Worm (Caenorhabditis elegans): ENCODE results near the gene fbxc-17.
"Not testable (repeated sequence)": the region's sequence is repeated elsewhere in the genome, so short reads cannot be mapped to it uniquely, and the experiment has no call there.

The fbxc-17 gene

DNA sequence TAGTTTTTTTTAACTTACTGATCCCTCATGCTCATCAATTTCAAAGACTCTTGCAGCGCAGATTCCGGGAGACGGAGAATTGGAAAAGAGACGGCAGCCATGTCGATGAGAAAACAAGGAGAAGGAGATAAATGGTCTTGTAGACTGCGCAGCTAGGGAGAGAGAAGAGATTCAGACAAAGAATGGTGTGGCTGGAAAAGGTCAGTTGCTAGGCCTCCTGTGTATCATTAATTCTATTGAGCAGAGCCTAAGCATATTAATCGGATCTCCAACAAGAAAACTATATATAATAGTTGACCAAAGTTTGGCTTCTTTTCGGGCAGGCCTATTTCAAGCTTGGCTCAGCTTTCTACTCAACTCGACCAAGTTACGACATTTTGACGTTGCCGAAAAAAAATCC, 20.5 kb upstream of the fbxc-17 start, which contains the start of gene fbxb-29:
Gene fbxb-29, minus strand, starts transcription at position 101 of the 400 bp plus-strand sequence.
- TF ChIP-seq pax-1 (tag; optimal IDR thresholded peaks at IDR 0.05): no peak
- no peak for TF ChIP-seq lim-6 (tag; optimal IDR thresholded peaks at IDR 0.05)
- TF ChIP-seq fax-1 (tag; optimal IDR thresholded peaks at IDR 0.05): no peak
- TF ChIP-seq Y22D7AL.16 (tag; optimal IDR thresholded peaks at IDR 0.05): no peak
- TF ChIP-seq T23F11.4 (GFP tag; optimal IDR thresholded peaks at IDR 0.05): no peak
- TF ChIP-seq pha-4 (tag; optimal IDR thresholded peaks at IDR 0.05): no peak
- no peak for TF ChIP-seq hlh-13 (GFP tag; optimal IDR thresholded peaks at IDR 0.05)
- no peak for TF ChIP-seq sox-2 (GFP tag; IDR thresholded peaks at IDR 0.05)
- no peak for TF ChIP-seq nfya-1 (tag; optimal IDR thresholded peaks at IDR 0.05)
- no peak for TF ChIP-seq dve-1 (tag; optimal IDR thresholded peaks at IDR 0.05)
- TF ChIP-seq K02D7.2 (tag; optimal IDR thresholded peaks at IDR 0.05): no peak
- TF ChIP-seq nhr-232 (tag; optimal IDR thresholded peaks at IDR 0.05): no peak
- TF ChIP-seq ceh-18 (tag; optimal IDR thresholded peaks at IDR 0.05): no peak
- no peak for TF ChIP-seq ceh-48 (tag; optimal IDR thresholded peaks at IDR 0.05)
- TF ChIP-seq sdc-2 (tag; optimal IDR thresholded peaks at IDR 0.05): no peak

DNA sequence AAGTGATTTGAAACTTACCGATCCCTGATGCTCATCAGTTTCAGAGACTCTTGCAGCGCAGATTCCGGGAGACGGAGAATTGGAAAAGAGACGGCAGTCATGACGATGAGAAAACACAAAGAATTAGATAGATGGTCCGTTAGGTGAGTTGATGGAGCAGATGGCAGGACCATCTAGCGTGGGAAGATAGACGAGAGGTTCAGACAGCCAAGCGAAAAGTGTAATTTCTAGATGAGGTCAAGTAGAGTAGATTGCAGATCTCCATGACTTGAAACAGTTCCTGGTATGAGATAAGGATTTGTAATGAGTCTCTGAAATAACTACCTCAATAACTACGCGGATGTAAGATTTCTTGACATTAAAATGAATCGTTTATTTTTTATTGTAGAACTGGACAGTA, 17.1 kb upstream of the fbxc-17 start, which contains the start of gene F45D11.11:
Gene F45D11.11, minus strand, starts transcription at position 101 of the 400 bp plus-strand sequence.
- TF ChIP-seq hlh-13 (GFP tag; optimal IDR thresholded peaks at IDR 0.05); pat-9 (tag; optimal IDR thresholded peaks at IDR 0.05); unc-86 (tag; optimal IDR thresholded peaks at IDR 0.05): not testable (repeated sequence)

DNA sequence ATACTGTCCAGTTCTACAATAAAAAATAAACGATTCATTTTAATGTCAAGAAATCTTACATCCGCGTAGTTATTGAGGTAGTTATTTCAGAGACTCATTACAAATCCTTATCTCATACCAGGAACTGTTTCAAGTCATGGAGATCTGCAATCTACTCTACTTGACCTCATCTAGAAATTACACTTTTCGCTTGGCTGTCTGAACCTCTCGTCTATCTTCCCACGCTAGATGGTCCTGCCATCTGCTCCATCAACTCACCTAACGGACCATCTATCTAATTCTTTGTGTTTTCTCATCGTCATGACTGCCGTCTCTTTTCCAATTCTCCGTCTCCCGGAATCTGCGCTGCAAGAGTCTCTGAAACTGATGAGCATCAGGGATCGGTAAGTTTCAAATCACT, 15.2 kb upstream of the fbxc-17 start, which contains the start of gene F45D11.7:
Gene F45D11.7, plus strand, starts transcription at position 301 of the 400 bp plus-strand sequence.
- TF ChIP-seq hlh-15, elt-2, ceh-48 (tag; optimal IDR thresholded peaks at IDR 0.05): not testable (repeated sequence)

DNA sequence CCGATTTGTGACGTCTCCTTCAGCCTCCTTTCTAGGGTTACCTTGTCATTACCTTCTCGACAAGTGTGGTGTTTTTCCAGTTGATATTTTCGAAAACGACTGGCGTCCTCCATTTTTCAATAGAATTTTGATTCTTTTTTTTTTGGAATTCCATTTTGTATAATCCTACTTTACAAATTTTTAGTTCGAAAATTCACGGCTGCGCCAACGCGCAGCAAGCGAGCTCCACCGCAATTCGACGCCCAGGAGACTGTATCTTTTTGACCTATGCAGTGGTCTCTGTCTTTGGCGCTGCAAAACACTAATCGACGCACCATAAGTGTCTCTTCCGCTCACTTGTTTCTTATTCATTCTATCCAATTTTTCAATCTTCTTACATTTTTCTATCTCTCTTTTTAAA, 12.3 kb upstream of the fbxc-17 start, which contains the start of gene fbxc-42:
Gene fbxc-42, plus strand, starts transcription at position 301 of the 400 bp plus-strand sequence.
- TF ChIP-seq sdc-2 (tag; optimal IDR thresholded peaks at IDR 0.05): no peak
- TF ChIP-seq gmeb-2 (tag; optimal IDR thresholded peaks at IDR 0.05): no peak
- TF ChIP-seq npax-4 (tag; optimal IDR thresholded peaks at IDR 0.05): no peak
- TF ChIP-seq ama-1 (optimal IDR thresholded peaks at IDR 0.05): no peak
- TF ChIP-seq ceh-14 (tag; optimal IDR thresholded peaks at IDR 0.05): no peak
- TF ChIP-seq lim-6 (tag; optimal IDR thresholded peaks at IDR 0.05): no peak
- TF ChIP-seq ceh-30 (tag; optimal IDR thresholded peaks at IDR 0.05): no peak
- TF ChIP-seq ceh-34 (tag; optimal IDR thresholded peaks at IDR 0.05): no peak
- no peak for TF ChIP-seq ceh-6 (GFP tag; optimal IDR thresholded peaks at IDR 0.05)
- TF ChIP-seq pag-3 (tag; optimal IDR thresholded peaks at IDR 0.05; ENCODE audit: borderline replicate concordance): no peak
- TF ChIP-seq dmd-4 (tag; optimal IDR thresholded peaks at IDR 0.05; ENCODE audit: borderline replicate concordance): no peak
- no peak for TF ChIP-seq zip-5 (tag; optimal IDR thresholded peaks at IDR 0.05)
- no peak for TF ChIP-seq unc-42 (tag; optimal IDR thresholded peaks at IDR 0.05)
- TF ChIP-seq ceh-18 (tag; optimal IDR thresholded peaks at IDR 0.05): no peak
- TF ChIP-seq fkh-10 (GFP tag; optimal IDR thresholded peaks at IDR 0.05): no peak
- TF ChIP-seq ceh-22 (tag; optimal IDR thresholded peaks at IDR 0.05): no peak
- no peak for TF ChIP-seq hlh-8 (tag; optimal IDR thresholded peaks at IDR 0.05)
- TF ChIP-seq madf-2 (tag; optimal IDR thresholded peaks at IDR 0.05): no peak

DNA sequence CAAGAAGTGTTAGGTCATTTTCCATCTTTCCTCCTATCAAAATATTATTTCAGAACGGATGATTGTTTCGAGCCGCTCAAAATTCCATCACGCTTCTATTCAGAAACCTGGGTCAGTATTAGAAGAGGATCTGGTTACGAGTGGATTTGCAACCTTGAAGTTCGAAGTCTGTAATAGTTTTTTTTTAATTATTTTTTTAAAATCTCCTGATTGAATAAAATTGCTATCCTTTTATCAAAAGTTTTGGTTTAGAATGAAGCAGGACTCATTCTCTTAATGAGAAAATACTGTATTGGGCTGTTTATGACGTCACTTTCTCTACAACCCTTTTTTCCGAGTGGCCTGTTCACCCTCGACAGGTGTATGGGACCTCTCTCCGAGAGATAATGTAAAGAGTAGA, 9.4 kb upstream of the fbxc-17 start, which contains the start of gene fbxc-39:
Gene fbxc-39, plus strand, starts transcription at position 301 of the 400 bp plus-strand sequence.
- no peak for TF ChIP-seq hlh-15 (tag; optimal IDR thresholded peaks at IDR 0.05)
- no peak for TF ChIP-seq K09A11.1 (tag; optimal IDR thresholded peaks at IDR 0.05; ENCODE audit: insufficient read depth)
- TF ChIP-seq lin-11 (tag; optimal IDR thresholded peaks at IDR 0.05): no peak
- TF ChIP-seq che-1 (tag; optimal IDR thresholded peaks at IDR 0.05): no peak
- no peak for TF ChIP-seq ama-1 (optimal IDR thresholded peaks at IDR 0.05)
- TF ChIP-seq hlh-8 (tag; optimal IDR thresholded peaks at IDR 0.05): no peak
- TF ChIP-seq ceh-9 (tag; optimal IDR thresholded peaks at IDR 0.05): no peak
- no peak for TF ChIP-seq hlh-30 (tag; optimal IDR thresholded peaks at IDR 0.05; ENCODE audit: insufficient read depth)
- no peak for TF ChIP-seq unc-86 (tag; optimal IDR thresholded peaks at IDR 0.05)
- TF ChIP-seq ceh-30 (tag; optimal IDR thresholded peaks at IDR 0.05): no peak
- no peak for TF ChIP-seq sox-2 (GFP tag; IDR thresholded peaks at IDR 0.05)
- TF ChIP-seq nhr-232 (tag; optimal IDR thresholded peaks at IDR 0.05): no peak
- no peak for TF ChIP-seq C38D4.7 (GFP tag; optimal IDR thresholded peaks at IDR 0.05)
- TF ChIP-seq ceh-24 (tag; optimal IDR thresholded peaks at IDR 0.05): no peak
- no peak for TF ChIP-seq unc-55 (GFP tag; optimal IDR thresholded peaks at IDR 0.05)
- TF ChIP-seq ahr-1 (tag; optimal IDR thresholded peaks at IDR 0.05): no peak
